Fruit fly (Drosophila melanogaster): ENCODE data around the gene Jasper.

DNA sequence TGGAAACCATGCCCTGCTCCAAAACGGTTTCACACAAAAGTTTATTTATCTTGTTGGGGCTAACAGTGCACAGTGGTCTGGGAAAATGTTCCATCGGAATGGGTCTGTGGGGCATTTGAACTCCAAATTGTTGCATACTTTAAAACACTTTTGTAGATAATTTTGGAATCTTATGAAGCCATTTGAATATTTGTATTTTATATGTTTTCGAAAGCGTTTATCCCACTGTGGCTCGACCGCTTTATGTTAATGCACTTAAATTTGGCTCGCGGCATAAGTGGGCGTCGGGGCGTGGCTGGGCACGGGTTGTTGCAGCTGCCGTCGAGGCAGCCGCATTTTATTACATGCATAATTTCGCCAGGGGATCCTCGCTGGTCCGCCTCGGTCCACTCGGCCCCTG is 19.5 kb downstream of the Jasper start:
- no peak for TF ChIP-seq Clk (GFP tag; optimal IDR thresholded peaks at IDR 0.05)
- TF ChIP-seq bab1 (GFP tag; optimal IDR thresholded peaks at IDR 0.05): no peak
- TF ChIP-seq CG7101 (tag; optimal IDR thresholded peaks at IDR 0.05): no peak
- TF ChIP-seq CG1620 (GFP tag; optimal IDR thresholded peaks at IDR 0.05): no peak

Measured in whole organism, adult.